Worm (Caenorhabditis elegans): ENCODE results near the gene T26H5.10.

DNA sequence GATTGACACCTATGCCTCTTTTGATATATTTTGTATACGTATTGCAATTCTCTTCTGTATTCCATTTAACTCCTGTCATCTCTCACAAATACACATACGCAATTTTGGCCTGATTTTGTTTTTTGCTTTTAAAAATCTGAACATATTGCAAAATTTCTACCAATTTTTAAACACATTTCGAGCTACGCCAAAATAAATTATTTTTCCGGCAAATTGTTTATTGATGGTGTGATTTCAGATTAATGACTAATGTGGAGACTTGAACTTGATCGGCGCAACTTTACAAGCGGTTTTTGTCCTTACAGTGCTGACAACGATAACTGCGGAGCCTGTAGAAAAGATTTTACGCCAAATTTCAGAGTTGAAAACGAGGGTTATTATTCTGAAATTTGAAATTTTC is 46.5 kb downstream of the T26H5.10 start:
- TF ChIP-seq hlh-26 (GFP tag; conservative IDR thresholded peaks at IDR 0.05), result no peak
- TF ChIP-seq tbp1 (GFP tag; optimal IDR thresholded peaks at IDR 0.05), result peak; percentile 48
- no peak for TF ChIP-seq K11D2.4 (GFP tag; IDR thresholded peaks at IDR 0.05)
- TF ChIP-seq egl-44 (GFP tag; IDR thresholded peaks at IDR 0.05), result no peak
- no peak for TF ChIP-seq madf-10 (tag; optimal IDR thresholded peaks at IDR 0.05)
- TF ChIP-seq dpl-1 (GFP tag; optimal IDR thresholded peaks at IDR 0.05), result no peak
- TF ChIP-seq cebp-1 (GFP tag; IDR thresholded peaks at IDR 0.05), result no peak
- TF ChIP-seq cebp-1 (tag; optimal IDR thresholded peaks at IDR 0.05), result no peak
- TF ChIP-seq F33H1.4 (GFP tag; IDR thresholded peaks at IDR 0.05), result no peak
- TF ChIP-seq F23B12.7 (tag; optimal IDR thresholded peaks at IDR 0.05; ENCODE audit: insufficient read depth), result no peak
- TF ChIP-seq lin-35 (GFP tag; optimal IDR thresholded peaks at IDR 0.05), result peak in 1 of 3 experiments; percentile 2
- no peak for TF ChIP-seq ceh-58 (GFP tag; IDR thresholded peaks at IDR 0.05)
- TF ChIP-seq snpc-1.1 (tag; optimal IDR thresholded peaks at IDR 0.05; ENCODE audit: insufficient read depth), result peak; percentile 34

All from whole organism, young adult.